Worm (Caenorhabditis elegans) whole organism, young adult: ENCODE data around the gene nhr-141.

ENCODE experiments used
- F49E8.2 ChIP-seq: sonication (generic microtip); optimal IDR thresholded peaks from 3 replicates; lab custom pipeline; 2017; ENCODE audit warnings: missing genetic modification characterization, mild to moderate bottlenecking, missing compliant biosample characterization, antibody characterized with exemption, moderate library complexity; ENCODE audit not compliant: insufficient read depth
- K11D2.4 ChIP-seq: fragments of 200-800 bp; sonication (Bioruptor generic); IDR thresholded peaks from 2 replicates; pipeline ENCODE4 v1.3.6; 2022; ENCODE audit warnings: missing genetic modification reagents, missing genetic modification characterization, missing compliant biosample characterization
- K12H6.12 ChIP-seq: fragments of 200-800 bp; sonication (Bioruptor generic); optimal IDR thresholded peaks from 2 replicates; lab custom pipeline; 2018; ENCODE audit warnings: mild to moderate bottlenecking, missing genetic modification characterization, missing compliant biosample characterization
- Y53G8AR.9 ChIP-seq: fragments of 200-800 bp; sonication (Bioruptor generic); conservative IDR thresholded peaks from 2 replicates; pipeline ENCODE4 v1.3.6; 2022; ENCODE audit warnings: missing genetic modification reagents, missing genetic modification characterization, missing compliant biosample characterization
- Y56A3A.18 ChIP-seq: fragments of 200-800 bp; sonication (Bioruptor generic); IDR thresholded peaks from 2 replicates; pipeline ENCODE4 v1.3.6; 2022; ENCODE audit warnings: missing genetic modification reagents, missing genetic modification characterization, missing compliant biosample characterization
- ZK185.1 ChIP-seq: sonication (generic microtip); optimal IDR thresholded peaks from 2 replicates; lab custom pipeline; 2016; ENCODE audit warnings: mild to moderate bottlenecking, missing genetic modification characterization, missing compliant biosample characterization; ENCODE audit not compliant: poor library complexity, severe bottlenecking
- ama-1 ChIP-seq, 3 experiments: fragments of 150-350 bp in 1 of 3; sonication (generic microtip) in 2 of 3; optimal IDR thresholded peaks; 2 replicates each; lab custom pipeline; 2014 to 2018; ENCODE audit warnings: missing biosample characterization in 2 of 3, missing genetic modification characterization in 2 of 3, missing genetic modification reagents in 2 of 3
- attf-5 ChIP-seq: fragments of 200-800 bp; sonication (Bioruptor generic); optimal IDR thresholded peaks from 2 replicates; lab custom pipeline; 2018; ENCODE audit warnings: mild to moderate bottlenecking, missing genetic modification characterization, missing compliant biosample characterization
- bed-2 ChIP-seq: fragments of 200-800 bp; sonication (Bioruptor generic); IDR thresholded peaks from 2 replicates; pipeline ENCODE4 v1.3.6; 2022; ENCODE audit warnings: missing genetic modification reagents, missing genetic modification characterization, missing compliant biosample characterization
- cebp-1 ChIP-seq, 2 experiments: fragments of 200-800 bp in 1 of 2; sonication (Bioruptor generic) in 1 of 2; sonication (generic microtip) in 1 of 2; IDR thresholded peaks in 1 of 2; optimal IDR thresholded peaks in 1 of 2; 2 replicates each; pipeline versions ENCODE4 v1.3.6 to Lab custom; 2017 to 2022; ENCODE audit warnings: missing compliant biosample characterization in 2 of 2, missing genetic modification characterization in 2 of 2, mild to moderate bottlenecking in 1 of 2, missing genetic modification reagents in 1 of 2, moderate library complexity in 1 of 2
- ceh-27 ChIP-seq: fragments of 200-800 bp; sonication (Bioruptor generic); optimal IDR thresholded peaks from 2 replicates; lab custom pipeline; 2018; ENCODE audit warnings: mild to moderate bottlenecking, missing genetic modification characterization, moderate library complexity, missing compliant biosample characterization
- chd-7 ChIP-seq: sonication (generic microtip); optimal IDR thresholded peaks from 2 replicates; lab custom pipeline; 2016; ENCODE audit warnings: mild to moderate bottlenecking, missing genetic modification characterization, moderate library complexity, missing compliant biosample characterization
- dpl-1 ChIP-seq: fragments of 150-350 bp; optimal IDR thresholded peaks from 2 replicates; lab custom pipeline; 2014; ENCODE audit warnings: missing biosample characterization, missing genetic modification reagents, missing genetic modification characterization
- egrh-3 ChIP-seq: fragments of 200-800 bp; sonication (Bioruptor generic); IDR thresholded peaks from 2 replicates; pipeline ENCODE4 v1.3.6; 2022; ENCODE audit warnings: missing genetic modification reagents, missing genetic modification characterization, missing compliant biosample characterization
- hlh-12 ChIP-seq: sonication (generic microtip); optimal IDR thresholded peaks from 2 replicates; lab custom pipeline; 2016; ENCODE audit warnings: missing genetic modification characterization, missing compliant biosample characterization
- hmg-1.2 ChIP-seq: fragments of 200-800 bp; sonication (Bioruptor generic); IDR thresholded peaks from 2 replicates; pipeline ENCODE4 v1.3.6; 2022; ENCODE audit warnings: missing genetic modification reagents, missing genetic modification characterization, missing compliant biosample characterization
- hsf-1 ChIP-seq: fragments of 200-800 bp; sonication (Bioruptor generic); IDR thresholded peaks from 2 replicates; pipeline ENCODE4 v1.3.6; 2022; ENCODE audit warnings: missing genetic modification reagents, missing genetic modification characterization, missing compliant biosample characterization
- lag-1 ChIP-seq: fragments of 200-800 bp; sonication (Bioruptor generic); IDR thresholded peaks from 2 replicates; pipeline ENCODE4 v1.3.6; 2022; ENCODE audit warnings: missing genetic modification reagents, missing genetic modification characterization, missing compliant biosample characterization
- lin-26 ChIP-seq: fragments of 200-800 bp; sonication (Bioruptor generic); IDR thresholded peaks from 2 replicates; pipeline ENCODE4 v1.3.6; 2022; ENCODE audit warnings: missing genetic modification reagents, missing genetic modification characterization, missing compliant biosample characterization
- lin-40 ChIP-seq: sonication (generic microtip); optimal IDR thresholded peaks from 2 replicates; lab custom pipeline; 2016; ENCODE audit warnings: missing genetic modification characterization, mild to moderate bottlenecking, missing compliant biosample characterization, missing genotype, missing genetic modification reagents
- lin-54 ChIP-seq: fragments of 200-800 bp; sonication (Bioruptor generic); optimal IDR thresholded peaks from 2 replicates; lab custom pipeline; 2018; ENCODE audit warnings: mild to moderate bottlenecking, missing genetic modification characterization, missing compliant biosample characterization
- madf-10 ChIP-seq: sonication (generic microtip); optimal IDR thresholded peaks from 2 replicates; lab custom pipeline; 2016; ENCODE audit warnings: mild to moderate bottlenecking, missing genetic modification characterization, missing compliant biosample characterization
- mcd-1 ChIP-seq: fragments of 200-800 bp; sonication (Bioruptor generic); IDR thresholded peaks from 2 replicates; pipeline ENCODE4 v1.3.6; 2022; ENCODE audit warnings: missing genetic modification reagents, missing genetic modification characterization, missing compliant biosample characterization
- mes-4 ChIP-seq: sonication (generic microtip); optimal IDR thresholded peaks from 2 replicates; lab custom pipeline; 2016; ENCODE audit warnings: missing genotype, missing genetic modification characterization, missing compliant biosample characterization
- nfyb-1 ChIP-seq: fragments of 200-800 bp; sonication (Bioruptor generic); IDR thresholded peaks from 2 replicates; pipeline ENCODE4 v1.3.6; 2022; ENCODE audit warnings: missing genetic modification reagents, missing genetic modification characterization, missing compliant biosample characterization
- nhr-80 ChIP-seq: sonication (generic microtip); optimal IDR thresholded peaks from 2 replicates; lab custom pipeline; 2016; ENCODE audit warnings: missing genetic modification characterization, missing compliant biosample characterization
- pbrm-1 ChIP-seq: fragments of 200-800 bp; sonication (Bioruptor generic); IDR thresholded peaks from 2 replicates; pipeline ENCODE4 v1.3.6; 2022; ENCODE audit warnings: missing genetic modification reagents, missing genetic modification characterization, missing compliant biosample characterization
- pha-4 ChIP-seq: fragments of 150-350 bp; sonication (generic microtip); optimal IDR thresholded peaks from 2 replicates; lab custom pipeline; 2014; ENCODE audit warnings: missing biosample characterization, missing genetic modification reagents, missing genetic modification characterization
- somi-1 ChIP-seq: fragments of 200-800 bp; sonication (Bioruptor generic); optimal IDR thresholded peaks from 2 replicates; lab custom pipeline; 2018; ENCODE audit warnings: mild to moderate bottlenecking, missing genetic modification characterization, missing compliant biosample characterization
- tbp1 ChIP-seq: fragments of 200-800 bp; sonication (Bioruptor generic); optimal IDR thresholded peaks from 2 replicates; lab custom pipeline; 2018; ENCODE audit warnings: mild to moderate bottlenecking, missing genetic modification characterization, missing compliant biosample characterization
- tlf-1 ChIP-seq: fragments of 200-800 bp; sonication (Bioruptor generic); optimal IDR thresholded peaks from 2 replicates; lab custom pipeline; 2018; ENCODE audit warnings: mild to moderate bottlenecking, missing genetic modification characterization, missing compliant biosample characterization
- unc-130 ChIP-seq: sonication (generic microtip); optimal IDR thresholded peaks from 2 replicates; lab custom pipeline; 2016; ENCODE audit warnings: missing genetic modification reagents, missing genetic modification characterization, missing compliant biosample characterization
- unc-62 ChIP-seq: fragments of 150-350 bp; optimal IDR thresholded peaks from 2 replicates; lab custom pipeline; 2014; ENCODE audit warnings: missing biosample characterization, missing genetic modification reagents, missing genetic modification characterization

The nhr-141 gene

DNA sequence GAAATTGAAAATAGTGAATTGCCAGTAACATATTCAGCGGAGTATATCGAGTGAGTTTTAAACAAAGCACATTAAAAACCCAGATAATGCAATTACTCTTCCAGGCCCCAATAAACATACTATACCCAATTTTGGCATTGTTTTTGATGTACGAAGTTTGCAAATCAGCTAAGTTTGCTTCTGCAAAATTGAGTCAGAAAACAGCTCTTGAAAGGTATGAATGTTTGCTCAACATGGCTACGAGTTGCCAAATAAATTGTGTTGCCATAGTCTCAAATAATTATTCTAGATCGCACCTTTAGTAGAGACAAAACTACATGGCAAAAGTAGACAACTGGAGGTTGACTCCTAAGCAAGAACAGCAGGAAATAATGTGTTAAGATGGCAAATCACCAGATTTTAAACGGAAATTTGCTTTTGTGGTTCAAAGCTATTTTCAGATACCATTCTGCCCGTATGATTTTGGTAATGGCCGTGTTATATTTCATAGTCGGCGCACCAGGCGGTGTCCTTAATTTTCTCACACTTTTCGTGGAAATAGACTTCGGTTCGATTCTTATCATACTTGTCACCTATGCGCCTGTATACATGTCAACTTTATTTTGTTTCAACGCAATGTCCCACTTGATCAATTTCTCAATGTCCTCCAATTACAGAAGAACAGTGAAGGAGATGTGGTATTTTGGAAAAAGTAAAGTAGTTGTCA is 11.9 kb upstream of the nhr-141 start (continued):
- TF ChIP-seq tlf-1 (GFP tag; lab: Kevin White, UChicago) (peak; percentile 53), mes-4 (tag; lab: Kevin White, UChicago) (no peak), ZK185.1 (peak; percentile 17), lag-1 (GFP tag; lab: Robert Waterston, UW) (no peak)
- TF ChIP-seq, all 124 proteins: peak for 46

- TF ChIP-seq ZK185.1 = peak; percentile 9
- no peak for TF ChIP-seq hlh-12 (tag; lab: Kevin White, UChicago)
- no peak for TF ChIP-seq hsf-1 (GFP tag; lab: Robert Waterston, UW)
- TF ChIP-seq madf-10 (tag; lab: Kevin White, UChicago) = peak; percentile 24
- TF ChIP-seq lin-54 (GFP tag; lab: Kevin White, UChicago) = peak; percentile 9
- 0 out of 2 replicates have a peak, but pooled peaks have one; percentile 30 for TF ChIP-seq K11D2.4 (GFP tag; lab: Robert Waterston, UW)
- TF ChIP-seq nhr-80 = peak; percentile 45
- TF ChIP-seq K12H6.12 (tag; lab: Kevin White, UChicago) = peak; percentile 50
- TF ChIP-seq unc-62 = no peak
- TF ChIP-seq unc-130 (GFP tag; lab: Kevin White, UChicago) = no peak
- no peak for TF ChIP-seq cebp-1 (GFP tag; IDR thresholded peaks at IDR 0.05; lab: Robert Waterston, UW)
- peak; percentile 52 for TF ChIP-seq cebp-1 (tag; optimal IDR thresholded peaks at IDR 0.05; lab: Kevin White, UChicago)
- no peak for TF ChIP-seq pbrm-1 (GFP tag; lab: Robert Waterston, UW)
- TF ChIP-seq egrh-3 (GFP tag; lab: Robert Waterston, UW) = no peak
- peak; percentile 52 for TF ChIP-seq ceh-27 (GFP tag; lab: Kevin White, UChicago)
- 0 out of 2 replicates have a peak, but pooled peaks have one; percentile 29 for TF ChIP-seq Y56A3A.18 (GFP tag; lab: Robert Waterston, UW)
- TF ChIP-seq somi-1 = peak; percentile 50
- TF ChIP-seq tbp1 (GFP tag; lab: Kevin White, UChicago) = peak; percentile 46
- peak; percentile 55 for TF ChIP-seq nfyb-1 (GFP tag; lab: Robert Waterston, UW)
- TF ChIP-seq Y53G8AR.9 (GFP tag; lab: Robert Waterston, UW) = peak; percentile 36; the same call in 1 of the 2 replicates
- no peak for TF ChIP-seq dpl-1 (GFP tag; lab: Kevin White, UChicago)
- 0 out of 2 replicates have a peak, but pooled peaks have one; percentile 6 for TF ChIP-seq mcd-1
- TF ChIP-seq tlf-1 (GFP tag; lab: Kevin White, UChicago) = peak; percentile 13
- peak; percentile 32; the same call in 1 of the 2 replicates for TF ChIP-seq hmg-1.2 (GFP tag; lab: Robert Waterston, UW)
- TF ChIP-seq chd-7 (tag; lab: Kevin White, UChicago) = peak; percentile 25
- peak; percentile 67 for TF ChIP-seq ama-1 (optimal IDR thresholded peaks at IDR 0.05; lab: Kevin White, UChicago)
- TF ChIP-seq ama-1 (GFP tag; optimal IDR thresholded peaks at IDR 0.05; lab: Kevin White, UChicago) = no peak
- TF ChIP-seq lin-40 = peak; percentile 26
- peak; percentile 32 for TF ChIP-seq attf-5 (GFP tag; lab: Kevin White, UChicago)
- TF ChIP-seq bed-2 = no peak
- TF ChIP-seq pha-4 (tag; lab: Kevin White, UChicago) = peak; percentile 76
These were observed 9.6 kb upstream of the nhr-141 start for ce11 chrV:7434805-7435363.

ce11 chrV:7435376-7436204 is 8.9 kb upstream of the nhr-141 start, which contains the start of the genes ddo-2 and F25E5.8:
TSS of gene ddo-2 (minus strand) at chrV:7435705.
TSS of gene F25E5.8 (plus strand) at chrV:7435930.
- TF ChIP-seq nfyb-1 (GFP tag; lab: Robert Waterston, UW) (0 out of 2 replicates have a peak, but pooled peaks have one; percentile 15), lin-26 (GFP tag; lab: Robert Waterston, UW) (0 out of 2 replicates have a peak, but pooled peaks have one; percentile 18), ama-1 (optimal IDR thresholded peaks at IDR 0.05; lab: Kevin White, UChicago) (peak; percentile 71), ama-1 (GFP tag; optimal IDR thresholded peaks at IDR 0.05; lab: Kevin White, UChicago) (no peak), Y53G8AR.9 (GFP tag; lab: Robert Waterston, UW) (no peak), F49E8.2 (tag; lab: Kevin White, UChicago) (no peak)
